Worm (Caenorhabditis elegans) whole organism, L3 larva: ENCODE data around the gene dnc-1.

ENCODE experiments used
- aly-2 ChIP-seq: fragments of 150-350 bp; optimal IDR thresholded peaks from 2 replicates; lab custom pipeline; 2014; ENCODE audit warnings: missing biosample characterization, missing genetic modification characterization
- ama-1 ChIP-seq: fragments of 150-350 bp; optimal IDR thresholded peaks from 2 replicates; lab custom pipeline; 2018
- ceh-82 ChIP-seq: fragments of 150-350 bp; optimal IDR thresholded peaks from 2 replicates; lab custom pipeline; 2014; ENCODE audit warnings: missing biosample characterization, missing genetic modification characterization
- daf-12 ChIP-seq: fragments of 150-350 bp; optimal IDR thresholded peaks from 2 replicates; lab custom pipeline; 2014; ENCODE audit warnings: missing biosample characterization, missing genetic modification reagents, missing genetic modification characterization
- fkh-2 ChIP-seq: fragments of 150-350 bp; optimal IDR thresholded peaks from 2 replicates; lab custom pipeline; 2014; ENCODE audit warnings: missing biosample characterization, missing genetic modification reagents, missing genetic modification characterization
- fos-1 ChIP-seq: fragments of 150-350 bp; optimal IDR thresholded peaks from 2 replicates; lab custom pipeline; 2014; ENCODE audit warnings: missing biosample characterization, missing genetic modification characterization
- hmg-11 ChIP-seq: sonication (generic microtip); optimal IDR thresholded peaks from 2 replicates; lab custom pipeline; 2016; ENCODE audit warnings: missing genetic modification characterization, missing compliant biosample characterization
- mdl-1 ChIP-seq: fragments of 150-350 bp; optimal IDR thresholded peaks from 2 replicates; lab custom pipeline; 2014; ENCODE audit warnings: missing biosample characterization, missing genetic modification characterization
- mml-1 ChIP-seq: fragments of 150-350 bp; sonication (generic microtip); optimal IDR thresholded peaks from 3 replicates; lab custom pipeline; 2014; ENCODE audit warnings: missing biosample characterization, missing genetic modification characterization
- nhr-25 ChIP-seq: sonication (generic microtip); optimal IDR thresholded peaks from 2 replicates; lab custom pipeline; 2017; ENCODE audit warnings: missing biosample characterization, missing genetic modification characterization
- snpc-4 ChIP-seq: fragments of 150-350 bp; optimal IDR thresholded peaks from 2 replicates; lab custom pipeline; 2014; ENCODE audit warnings: missing biosample characterization, missing genetic modification characterization
- unc-62 ChIP-seq: fragments of 150-350 bp; sonication (generic microtip); optimal IDR thresholded peaks from 4 replicates; lab custom pipeline; 2014; ENCODE audit warnings: missing biosample characterization, missing genetic modification reagents, missing genetic modification characterization
- zag-1 ChIP-seq: fragments of 150-350 bp; optimal IDR thresholded peaks from 2 replicates; lab custom pipeline; 2014; ENCODE audit warnings: missing biosample characterization, missing genetic modification characterization

DNA sequence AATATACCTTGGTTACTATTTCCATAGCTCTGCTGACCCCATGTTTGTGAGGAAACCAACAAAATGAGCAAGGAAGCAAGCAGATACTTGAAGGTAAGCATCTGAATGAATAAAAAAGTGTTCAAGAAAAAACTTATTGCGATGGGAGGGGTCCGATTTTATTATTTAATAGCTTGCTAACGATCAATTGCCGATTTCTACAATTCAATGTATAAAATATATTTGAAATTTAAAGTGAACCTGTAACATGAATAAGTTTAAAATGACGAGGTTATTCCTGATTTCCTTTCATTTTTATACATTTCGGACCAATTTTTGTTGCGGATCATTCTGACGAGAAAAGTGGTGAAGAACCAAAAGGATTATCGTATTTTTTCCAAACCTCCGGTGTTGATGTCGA, 36.5 kb downstream of the dnc-1 start, which contains the start of gene srlf-13:
- no peak for TF ChIP-seq snpc-4 (tag; lab: Kevin White, UChicago)
- TF ChIP-seq fkh-2, result no peak
- no peak for TF ChIP-seq mdl-1 (tag; lab: Kevin White, UChicago)
- no peak for TF ChIP-seq aly-2 (tag; lab: Kevin White, UChicago)
- no peak for TF ChIP-seq zag-1
- TF ChIP-seq mml-1, result no peak
- no peak for TF ChIP-seq unc-62 (GFP tag; lab: Kevin White, UChicago)
- no peak for TF ChIP-seq ama-1 (lab: Kevin White, UChicago)
- TF ChIP-seq fos-1 (tag; lab: Kevin White, UChicago), result no peak
- TF ChIP-seq ceh-82, result no peak
- no peak for TF ChIP-seq daf-12 (tag; lab: Kevin White, UChicago)
- TF ChIP-seq nhr-25, result no peak
- no peak for TF ChIP-seq hmg-11 (tag; lab: Kevin White, UChicago)
